Fruit fly (Drosophila melanogaster) whole organism, pupa: ENCODE measurements around the gene Tti1.

ENCODE experiments used
- CG10348 ChIP-seq: fragments of 200-800 bp; sonication (Bioruptor generic); IDR thresholded peaks from 2 replicates; pipeline ENCODE4 v1.3.6; 2022; ENCODE audit warnings: missing biosample characterization, missing genetic modification characterization
- CG12605 ChIP-seq: fragments of 200-800 bp; sonication (Bioruptor generic); IDR thresholded peaks from 2 replicates; pipeline ENCODE4 v1.3.6; 2022; ENCODE audit warnings: missing biosample characterization, missing genetic modification characterization
- CG13204 ChIP-seq: fragments of 200-800 bp; sonication (Bioruptor generic); optimal IDR thresholded peaks from 2 replicates; lab custom pipeline; 2018; ENCODE audit warnings: missing biosample characterization, mild to moderate bottlenecking, missing genetic modification characterization, moderate library complexity
- CG14655 ChIP-seq: fragments of 200-800 bp; sonication (Bioruptor generic); optimal IDR thresholded peaks from 3 replicates; lab custom pipeline; 2017; ENCODE audit warnings: mild to moderate bottlenecking, missing biosample characterization, missing genetic modification reagents, missing genetic modification characterization
- CG15710 ChIP-seq: fragments of 200-800 bp; sonication (Bioruptor generic); optimal IDR thresholded peaks from 2 replicates; lab custom pipeline; 2018; ENCODE audit warnings: missing biosample characterization, mild to moderate bottlenecking, missing genetic modification characterization, moderate library complexity
- CG17806 ChIP-seq: fragments of 200-800 bp; sonication (Bioruptor generic); optimal IDR thresholded peaks from 2 replicates; lab custom pipeline; 2018; ENCODE audit warnings: missing biosample characterization, mild to moderate bottlenecking, missing genetic modification characterization, moderate library complexity
- CG32121 ChIP-seq: fragments of 200-800 bp; sonication (Bioruptor generic); IDR thresholded peaks from 2 replicates; pipeline ENCODE4 v1.3.6; 2022; ENCODE audit warnings: missing biosample characterization, missing genetic modification characterization
- CG34367 ChIP-seq: fragments of 200-800 bp; sonication (Bioruptor generic); optimal IDR thresholded peaks from 2 replicates; lab custom pipeline; 2018; ENCODE audit warnings: missing biosample characterization, mild to moderate bottlenecking, missing genetic modification characterization
- CG4496 ChIP-seq: fragments of 200-800 bp; sonication (Bioruptor generic); IDR thresholded peaks from 3 replicates; pipeline ENCODE4 v1.3.6; 2022; ENCODE audit warnings: missing biosample characterization, missing genetic modification characterization
- CG8159 ChIP-seq: fragments of 200-800 bp; sonication (Bioruptor generic); optimal IDR thresholded peaks from 3 replicates; lab custom pipeline; 2018; ENCODE audit warnings: missing biosample characterization, mild to moderate bottlenecking, missing genetic modification characterization, moderate library complexity
- CG8301 ChIP-seq: fragments of 200-800 bp; sonication (Bioruptor generic); optimal IDR thresholded peaks from 2 replicates; lab custom pipeline; 2018; ENCODE audit warnings: missing biosample characterization, mild to moderate bottlenecking, missing genetic modification characterization
- CG9948 ChIP-seq: fragments of 200-800 bp; sonication (Bioruptor generic); optimal IDR thresholded peaks from 2 replicates; lab custom pipeline; 2018; ENCODE audit warnings: missing biosample characterization, mild to moderate bottlenecking, missing genetic modification characterization, moderate library complexity
- D1 ChIP-seq: fragments of 200-800 bp; sonication (Bioruptor generic); optimal IDR thresholded peaks from 2 replicates; lab custom pipeline; 2018; ENCODE audit warnings: missing biosample characterization, mild to moderate bottlenecking, missing genetic modification characterization, moderate library complexity
- EcR ChIP-seq: fragments of 200-800 bp; sonication (Bioruptor generic); optimal IDR thresholded peaks from 3 replicates; lab custom pipeline; 2019; ENCODE audit warnings: missing biosample characterization, missing genetic modification characterization, mild to moderate bottlenecking, moderate library complexity, missing genetic modification reagents
- Ets98B ChIP-seq: fragments of 200-800 bp; sonication (Bioruptor generic); IDR thresholded peaks from 2 replicates; pipeline ENCODE4 v1.3.6; 2022; ENCODE audit warnings: missing biosample characterization, missing genetic modification characterization
- Pif1A ChIP-seq: fragments of 200-800 bp; sonication (Bioruptor generic); optimal IDR thresholded peaks from 3 replicates; lab custom pipeline; 2016; ENCODE audit warnings: missing biosample characterization, missing genetic modification characterization
- Pif1B ChIP-seq: fragments of 200-800 bp; sonication (Bioruptor generic); optimal IDR thresholded peaks from 3 replicates; lab custom pipeline; 2016; ENCODE audit warnings: missing biosample characterization, missing genetic modification characterization
- Snoo ChIP-seq: fragments of 200-800 bp; sonication (Bioruptor generic); optimal IDR thresholded peaks from 3 replicates; lab custom pipeline; 2017; ENCODE audit warnings: missing biosample characterization, mild to moderate bottlenecking, missing genetic modification characterization, inconsistent platforms
- fd96Ca ChIP-seq: fragments of 200-800 bp; sonication (Bioruptor generic); IDR thresholded peaks from 3 replicates; pipeline ENCODE4 v1.3.6; 2022; ENCODE audit warnings: missing biosample characterization, missing genetic modification characterization
- gl ChIP-seq: fragments of 200-800 bp; sonication (Bioruptor generic); optimal IDR thresholded peaks from 2 replicates; lab custom pipeline; 2018; ENCODE audit warnings: missing biosample characterization, mild to moderate bottlenecking, missing genetic modification characterization
- rn ChIP-seq: fragments of 200-800 bp; sonication (Bioruptor generic); IDR thresholded peaks from 2 replicates; pipeline ENCODE4 v1.3.6; 2022; ENCODE audit warnings: missing biosample characterization, missing genetic modification characterization

Gene Tti1

DNA sequence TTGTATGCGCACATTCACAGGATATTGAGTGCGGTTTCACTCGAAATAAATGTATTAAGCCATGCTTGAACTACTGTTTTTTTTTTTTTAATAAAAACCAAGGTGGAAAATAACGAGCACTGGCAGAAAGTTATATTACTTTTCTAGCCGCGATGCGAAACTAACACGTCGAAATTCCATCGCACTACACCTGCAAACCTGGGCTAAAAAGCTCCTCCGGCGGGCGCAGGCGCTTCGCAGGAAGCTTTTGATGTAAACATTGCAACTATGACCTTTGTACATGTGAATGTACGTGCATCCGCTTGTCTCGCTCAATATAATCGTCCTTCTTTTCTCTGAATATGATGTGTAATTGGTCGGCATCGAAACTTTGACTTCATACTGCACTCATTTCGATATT, 14.7 kb downstream of the Tti1 start, which contains the start of gene side-VII:
TSS of gene side-VII (minus strand) at position 187 of the 400 bp plus-strand sequence.
- TF ChIP-seq CG13204 (GFP tag; lab: Kevin White, UChicago) (no peak), fd96Ca (GFP tag; lab: Robert Waterston, UW) (no peak)

dm6 chr3R:9735151-9735550, 19.3 kb downstream of the Tti1 start:
- TF ChIP-seq CG13204 (GFP tag; lab: Kevin White, UChicago) (no peak), CG8301 (tag; lab: Kevin White, UChicago) (no peak), CG4496 (GFP tag; lab: Robert Waterston, UW) (no peak), CG12605 (GFP tag; lab: Robert Waterston, UW) (no peak), Snoo (tag; lab: Kevin White, UChicago) (no peak), CG8159 (tag; lab: Kevin White, UChicago) (no peak), Ets98B (GFP tag; lab: Robert Waterston, UW) (no peak), D1 (no peak), rn (GFP tag; lab: Robert Waterston, UW) (no peak), CG14655 (no peak), CG9948 (tag; lab: Kevin White, UChicago) (no peak), fd96Ca (GFP tag; lab: Robert Waterston, UW) (no peak), CG34367 (tag; lab: Kevin White, UChicago) (no peak), CG10348 (GFP tag; lab: Robert Waterston, UW) (no peak), CG17806 (tag; lab: Kevin White, UChicago) (no peak), CG32121 (GFP tag; lab: Robert Waterston, UW) (no peak), CG15710 (tag; lab: Kevin White, UChicago) (no peak), gl (no peak), EcR (GFP tag; lab: Kevin White, UChicago) (no peak)

- no peak for TF ChIP-seq rn (GFP tag; lab: Robert Waterston, UW)
- TF ChIP-seq CG8159 (tag; lab: Kevin White, UChicago): no peak
- no peak for TF ChIP-seq CG12605 (GFP tag; lab: Robert Waterston, UW)
- TF ChIP-seq EcR (GFP tag; lab: Kevin White, UChicago): no peak
- no peak for TF ChIP-seq fd96Ca (GFP tag; lab: Robert Waterston, UW)
- TF ChIP-seq CG4496 (GFP tag; lab: Robert Waterston, UW): no peak
- TF ChIP-seq CG8301 (tag; lab: Kevin White, UChicago): no peak
- no peak for TF ChIP-seq CG15710 (tag; lab: Kevin White, UChicago)
- no peak for TF ChIP-seq Snoo (tag; lab: Kevin White, UChicago)
- TF ChIP-seq CG9948 (tag; lab: Kevin White, UChicago): no peak
- TF ChIP-seq D1: no peak
- TF ChIP-seq Pif1A (GFP tag; lab: Kevin White, UChicago): no peak
- TF ChIP-seq CG34367 (tag; lab: Kevin White, UChicago): no peak
- TF ChIP-seq CG32121 (GFP tag; lab: Robert Waterston, UW): no peak
- no peak for TF ChIP-seq Pif1B (GFP tag; lab: Kevin White, UChicago)
- no peak for TF ChIP-seq Ets98B (GFP tag; lab: Robert Waterston, UW)
- TF ChIP-seq gl: no peak
- TF ChIP-seq CG17806 (tag; lab: Kevin White, UChicago): no peak
- no peak for TF ChIP-seq CG13204 (GFP tag; lab: Kevin White, UChicago)
- TF ChIP-seq CG10348 (GFP tag; lab: Robert Waterston, UW): no peak
Observed at dm6 chr3R:9733150-9733549, 21.3 kb downstream of the Tti1 start, which contains the start of gene alphaTub85E. alphaTub85E (minus strand) TSS chr3R:9733250.

- TF ChIP-seq CG8301 (tag; lab: Kevin White, UChicago) (no peak), CG17806 (tag; lab: Kevin White, UChicago) (no peak), CG14655 (no peak), Ets98B (GFP tag; lab: Robert Waterston, UW) (no peak), CG9948 (tag; lab: Kevin White, UChicago) (no peak), CG8159 (tag; lab: Kevin White, UChicago) (no peak), D1 (no peak), CG10348 (GFP tag; lab: Robert Waterston, UW) (no peak), CG12605 (GFP tag; lab: Robert Waterston, UW) (no peak), CG34367 (tag; lab: Kevin White, UChicago) (no peak), CG4496 (GFP tag; lab: Robert Waterston, UW) (no peak), CG32121 (GFP tag; lab: Robert Waterston, UW) (no peak), CG15710 (tag; lab: Kevin White, UChicago) (no peak), Snoo (tag; lab: Kevin White, UChicago) (no peak), rn (GFP tag; lab: Robert Waterston, UW) (no peak), CG13204 (GFP tag; lab: Kevin White, UChicago) (no peak), fd96Ca (GFP tag; lab: Robert Waterston, UW) (no peak), gl (no peak), EcR (GFP tag; lab: Kevin White, UChicago) (no peak), Pif1A (GFP tag; lab: Kevin White, UChicago) (no peak)
Observed at dm6 chr3R:9730784-9731183, 23.7 kb downstream of the Tti1 start, which contains the start of gene FoxP. FoxP (minus strand) TSS chr3R:9730872.

DNA sequence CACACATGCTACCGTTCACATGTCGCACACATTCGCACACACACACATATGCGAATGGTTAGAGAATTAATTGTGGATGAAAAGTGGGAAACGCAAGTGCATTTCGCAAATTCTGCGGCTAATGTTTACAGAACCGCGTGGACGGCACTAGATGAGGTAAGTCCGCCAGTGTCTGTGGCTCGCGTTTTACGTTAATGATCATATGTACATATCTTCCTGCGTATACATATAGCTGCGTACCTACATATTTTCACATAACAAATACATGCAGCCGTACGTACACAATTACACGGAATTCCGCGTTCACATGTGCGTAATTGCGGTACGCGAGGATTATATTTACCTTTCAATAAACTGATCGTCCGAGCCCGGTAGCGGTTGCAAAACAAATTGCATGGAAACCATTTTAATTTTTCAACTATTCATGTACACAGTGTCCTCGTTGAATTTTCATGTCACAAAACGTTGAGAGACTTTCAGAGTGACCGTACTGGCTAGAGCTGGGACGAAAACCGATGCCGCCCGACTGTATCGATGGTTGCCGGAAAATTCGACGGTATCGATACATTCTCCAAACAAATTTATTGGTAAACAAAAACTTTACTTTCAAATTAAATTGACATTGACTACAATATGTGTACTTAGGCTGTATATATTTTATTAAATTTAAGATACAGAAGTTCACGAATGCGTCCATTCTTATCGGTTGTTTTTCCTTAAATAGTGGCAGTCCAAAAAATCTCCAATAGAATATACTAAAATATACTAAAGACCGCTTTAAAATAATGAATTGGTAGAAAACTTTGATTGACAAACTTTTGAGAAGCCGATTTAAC, 29.1 kb downstream of the Tti1 start, which contains the start of gene hyd:
TSS of gene hyd (minus strand) at position 495 of the 836 bp plus-strand sequence.
- no peak for TF ChIP-seq Pif1B (GFP tag; lab: Kevin White, UChicago)
- no peak for TF ChIP-seq CG34367 (tag; lab: Kevin White, UChicago)
- no peak for TF ChIP-seq fd96Ca (GFP tag; lab: Robert Waterston, UW)
- TF ChIP-seq CG8301 (tag; lab: Kevin White, UChicago): no peak
- TF ChIP-seq CG14655: no peak
- TF ChIP-seq CG8159 (tag; lab: Kevin White, UChicago): no peak
- TF ChIP-seq CG17806 (tag; lab: Kevin White, UChicago): no peak
- TF ChIP-seq CG10348 (GFP tag; lab: Robert Waterston, UW): no peak
- TF ChIP-seq Ets98B (GFP tag; lab: Robert Waterston, UW): no peak
- no peak for TF ChIP-seq Snoo (tag; lab: Kevin White, UChicago)
- no peak for TF ChIP-seq EcR (GFP tag; lab: Kevin White, UChicago)
